Worm (Caenorhabditis elegans): ENCODE measurements around the gene fbxc-26.

ce11 chrII:1741248-1741647, 46.8 kb upstream of the fbxc-26 start, which contains the start of gene K07G6.1:
- TF ChIP-seq him-1 (tag; optimal IDR thresholded peaks at IDR 0.05) (no peak), W03F9.2 (tag; optimal IDR thresholded peaks at IDR 0.05) (no peak), dao-5 (tag; optimal IDR thresholded peaks at IDR 0.05) (no peak)
